Fruit fly (Drosophila melanogaster): ENCODE measurements around the gene Ir76a.

Gene Ir76a

DNA sequence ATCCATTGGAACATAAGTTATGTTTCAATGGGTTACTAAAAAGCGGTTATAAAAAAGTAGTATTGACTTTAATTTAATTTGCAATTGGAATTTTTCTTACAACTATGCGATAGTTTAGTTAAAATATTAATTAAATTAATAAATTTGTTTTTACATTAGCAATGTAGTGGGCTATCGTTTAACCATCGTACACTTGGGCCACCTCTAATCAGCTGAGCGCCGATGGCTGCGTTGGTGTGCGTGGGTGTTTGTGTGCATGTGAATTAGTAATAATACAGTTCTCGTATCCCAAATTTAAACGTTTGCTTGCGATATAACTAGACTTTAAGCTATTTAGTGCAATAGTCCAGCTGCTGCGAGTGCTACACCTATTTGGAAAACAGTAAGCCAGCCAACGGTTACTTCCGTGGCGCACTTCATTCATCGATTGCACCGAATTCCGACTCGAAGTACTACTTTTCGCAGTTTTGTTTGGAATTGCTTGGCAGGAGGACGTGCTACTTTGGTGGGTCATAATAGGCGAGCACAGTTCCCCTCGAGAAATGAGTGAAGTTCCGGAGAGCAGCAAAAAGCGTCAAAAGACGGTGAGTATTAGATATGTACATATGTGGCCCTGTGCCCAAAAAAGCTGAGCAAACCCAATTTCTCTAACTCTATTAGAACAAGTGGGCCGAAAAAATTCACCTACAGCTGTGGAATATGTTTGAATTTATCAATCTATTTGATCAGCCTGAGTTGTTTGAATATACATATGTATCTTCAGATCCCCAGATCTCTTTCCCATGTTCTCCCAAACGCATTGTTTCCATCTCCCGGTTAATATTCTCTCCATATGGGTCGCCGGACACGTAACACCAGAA lies 46.2 kb downstream of the Ir76a start, which contains the start of gene Papss (continued):
- TF ChIP-seq Usf (GFP tag; optimal IDR thresholded peaks at IDR 0.05) (no peak), Stat92E (GFP tag; optimal IDR thresholded peaks at IDR 0.05) (no peak), sna (GFP tag; IDR thresholded peaks at IDR 0.05; ENCODE audit: partially characterized antibody) (peak; percentile 86), Six4 (GFP tag; optimal IDR thresholded peaks at IDR 0.05) (peak; percentile 27), az2 (GFP tag; optimal IDR thresholded peaks at IDR 0.05) (no peak), Bdp1 (GFP tag; optimal IDR thresholded peaks at IDR 0.05) (no peak), cad (GFP tag; optimal IDR thresholded peaks at IDR 0.05) (no peak), cas (GFP tag; IDR thresholded peaks at IDR 0.05) (no peak), CG13287 (GFP tag; IDR thresholded peaks at IDR 0.05; ENCODE audit: partially characterized antibody) (peak; percentile 94), hbn (GFP tag; IDR thresholded peaks at IDR 0.05; ENCODE audit: partially characterized antibody) (peak; percentile 87), CG4730 (GFP tag; IDR thresholded peaks at IDR 0.05) (no peak), CG10209 (GFP tag; optimal IDR thresholded peaks at IDR 0.05) (peak; percentile 31), CG14441 (GFP tag; IDR thresholded peaks at IDR 0.05) (0 out of 2 replicates have a peak, but pooled peaks have one; percentile 35), CG1233 (GFP tag; optimal IDR thresholded peaks at IDR 0.05) (peak; percentile 52), gro (GFP tag; optimal IDR thresholded peaks at IDR 0.05) (no peak), CG12769 (tag; optimal IDR thresholded peaks at IDR 0.05) (no peak), CrebB (tag; optimal IDR thresholded peaks at IDR 0.05) (no peak), hb (GFP tag; IDR thresholded peaks at IDR 0.05; ENCODE audit: partially characterized antibody) (peak; percentile 60; the same call in 2 of the 3 replicates), odd (GFP tag; optimal IDR thresholded peaks at IDR 0.05) (no peak), yki (optimal IDR thresholded peaks at IDR 0.05) (no peak), NFAT (GFP tag; IDR thresholded peaks at IDR 0.05) (peak; percentile 45; the same call in 1 of the 2 replicates), CG6254 (GFP tag; optimal IDR thresholded peaks at IDR 0.05) (peak; percentile 3), CG17802 (tag; optimal IDR thresholded peaks at IDR 0.05) (no peak), ttk (GFP tag; IDR thresholded peaks at IDR 0.05) (no peak), dimm (GFP tag; IDR thresholded peaks at IDR 0.05) (no peak), pita (GFP tag; optimal IDR thresholded peaks at IDR 0.05) (no peak), CG15269 (tag; optimal IDR thresholded peaks at IDR 0.05) (no peak), Sox102F (GFP tag; optimal IDR thresholded peaks at IDR 0.05) (no peak), da (GFP tag; optimal IDR thresholded peaks at IDR 0.05) (no peak), CG17328 (GFP tag; IDR thresholded peaks at IDR 0.05) (no peak), CG8290 (GFP tag; optimal IDR thresholded peaks at IDR 0.05) (no peak), CG8290 (tag; optimal IDR thresholded peaks at IDR 0.05) (no peak), chinmo (GFP tag; IDR thresholded peaks at IDR 0.05; ENCODE audit: partially characterized antibody) (no peak), fru (optimal IDR thresholded peaks at IDR 0.05) (no peak), CG14050 (GFP tag; IDR thresholded peaks at IDR 0.05) (no peak; the same call in 2 of the 3 replicates), CG10462 (GFP tag; optimal IDR thresholded peaks at IDR 0.05) (no peak), Doc3 (GFP tag; IDR thresholded peaks at IDR 0.05; ENCODE audit: partially characterized antibody) (peak; percentile 93), vvl (GFP tag; IDR thresholded peaks at IDR 0.05) (peak; percentile 41), tin (GFP tag; optimal IDR thresholded peaks at IDR 0.05) (no peak), CG14667 (GFP tag; IDR thresholded peaks at IDR 0.05) (no peak), CG8359 (GFP tag; optimal IDR thresholded peaks at IDR 0.05; ENCODE audit: borderline replicate concordance) (no peak), repo (GFP tag; optimal IDR thresholded peaks at IDR 0.05) (no peak), Tbp (GFP tag; optimal IDR thresholded peaks at IDR 0.05) (no peak), CG17361 (GFP tag; IDR thresholded peaks at IDR 0.05) (no peak), CG9215 (GFP tag; IDR thresholded peaks at IDR 0.05) (no peak), CG14014 (GFP tag; IDR thresholded peaks at IDR 0.05) (no peak; the same call in 1 of the 2 replicates), al (GFP tag; IDR thresholded peaks at IDR 0.05) (no peak), sug (tag; optimal IDR thresholded peaks at IDR 0.05) (no peak), dpn (GFP tag; optimal IDR thresholded peaks at IDR 0.05) (no peak), Aef1 (GFP tag; IDR thresholded peaks at IDR 0.05) (no peak)
